Worm (Caenorhabditis elegans) whole organism, L3 larva: ENCODE results near the gene cyp-13B1.

Experiments used
- ZK546.5 ChIP-seq: sonication (generic microtip); optimal IDR thresholded peaks from 2 replicates; lab custom pipeline; 2017; ENCODE audit warnings: missing biosample characterization, missing genetic modification characterization
- ama-1 ChIP-seq: fragments of 150-350 bp; optimal IDR thresholded peaks from 2 replicates; lab custom pipeline; 2018
- elt-3 ChIP-seq, 3 experiments: fragments of 150-350 bp in 1 of 3; sonication (generic microtip) in 2 of 3; optimal IDR thresholded peaks; 2 replicates in 2 of 3; 4 replicates in 1 of 3; lab custom pipeline; 2014 to 2017; ENCODE audit warnings: missing biosample characterization in 3 of 3, missing genetic modification characterization in 3 of 3
- lin-15B ChIP-seq: fragments of 150-350 bp; optimal IDR thresholded peaks from 2 replicates; lab custom pipeline; 2014; ENCODE audit warnings: missing biosample characterization, missing genetic modification characterization
- nfya-1 ChIP-seq: sonication (generic microtip); optimal IDR thresholded peaks from 2 replicates; lab custom pipeline; 2017; ENCODE audit warnings: missing genetic modification characterization, mild to moderate bottlenecking, missing compliant biosample characterization, antibody characterized with exemption, moderate library complexity; ENCODE audit not compliant: insufficient read depth
- nhr-12 ChIP-seq: fragments of 150-350 bp; optimal IDR thresholded peaks from 2 replicates; lab custom pipeline; 2014; ENCODE audit warnings: missing biosample characterization, missing genetic modification characterization
- nhr-237 ChIP-seq: fragments of 150-350 bp; optimal IDR thresholded peaks from 2 replicates; lab custom pipeline; 2014; ENCODE audit warnings: missing biosample characterization, missing genetic modification characterization
- nhr-25 ChIP-seq: sonication (generic microtip); optimal IDR thresholded peaks from 2 replicates; lab custom pipeline; 2017; ENCODE audit warnings: missing biosample characterization, missing genetic modification characterization
- unc-62 ChIP-seq: fragments of 150-350 bp; sonication (generic microtip); optimal IDR thresholded peaks from 4 replicates; lab custom pipeline; 2014; ENCODE audit warnings: missing biosample characterization, missing genetic modification reagents, missing genetic modification characterization
- ztf-11 ChIP-seq: fragments of 150-350 bp; optimal IDR thresholded peaks from 2 replicates; lab custom pipeline; 2014; ENCODE audit warnings: missing biosample characterization, missing genetic modification characterization

DNA sequence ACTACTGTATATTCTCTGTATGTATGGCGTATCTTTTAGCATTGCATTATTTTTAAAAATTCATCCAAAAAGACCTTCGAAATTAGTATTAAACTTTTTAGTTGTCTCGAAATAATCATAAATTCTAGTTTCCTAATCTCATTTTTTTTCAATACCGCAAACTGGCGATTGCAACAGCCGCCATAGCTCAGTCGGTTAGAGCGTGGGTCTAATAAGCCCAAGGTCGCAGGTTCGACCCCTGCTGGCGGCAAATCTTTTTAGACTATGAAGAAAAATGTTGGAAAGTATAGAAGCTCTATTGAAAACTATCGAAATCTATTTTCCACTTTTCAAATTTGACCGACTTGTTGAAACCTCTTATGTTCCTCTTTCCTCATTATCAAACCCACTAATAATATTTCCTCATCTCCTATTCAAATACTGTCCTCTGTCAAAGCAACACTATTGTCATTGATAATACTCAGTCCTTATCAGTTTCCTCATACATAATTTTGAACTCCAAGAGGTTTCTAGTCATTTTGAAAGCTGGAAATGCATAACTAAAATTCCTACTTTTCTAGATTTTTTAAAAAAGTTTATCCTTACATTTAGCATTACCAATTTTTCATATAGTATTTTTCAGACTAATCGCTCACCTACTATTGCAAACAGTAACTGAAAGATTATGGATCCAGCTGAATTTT is 26.5 kb upstream of the cyp-13B1 start, which contains the start of gene jmjd-3.3:
- TF ChIP-seq nhr-25 (tag; lab: Kevin White, UChicago) = no peak
- TF ChIP-seq nfya-1 (tag; lab: Kevin White, UChicago) = no peak
- TF ChIP-seq elt-3 (tag; optimal IDR thresholded peaks at IDR 0.05; lab: Kevin White, UChicago) = no peak
- no peak for TF ChIP-seq nhr-12 (tag; lab: Kevin White, UChicago)
- TF ChIP-seq ZK546.5 (tag; lab: Kevin White, UChicago) = no peak
- no peak for TF ChIP-seq nhr-237 (tag; lab: Kevin White, UChicago)
- no peak for TF ChIP-seq unc-62 (GFP tag; lab: Kevin White, UChicago)
- TF ChIP-seq lin-15B = no peak
- no peak for TF ChIP-seq ztf-11 (tag; lab: Kevin White, UChicago)
- no peak for TF ChIP-seq ama-1 (lab: Kevin White, UChicago)
